Fruit fly (Drosophila melanogaster) whole organism, prepupa: Measurements from ENCODE around the gene mRpL35.

Experiments
- CG10669 ChIP-seq: fragments of 200-800 bp; sonication (Bioruptor generic); optimal IDR thresholded peaks from 3 replicates; lab custom pipeline; 2018; ENCODE audit warnings: missing biosample characterization, mild to moderate bottlenecking, missing genetic modification characterization, moderate library complexity
- CG11294 ChIP-seq: fragments of 200-800 bp; sonication (Bioruptor generic); IDR thresholded peaks from 2 replicates; pipeline ENCODE4 v1.3.6; 2022; ENCODE audit warnings: missing biosample characterization, missing genetic modification characterization
- CG11762 ChIP-seq: fragments of 200-800 bp; sonication (Bioruptor generic); optimal IDR thresholded peaks from 3 replicates; lab custom pipeline; 2016; ENCODE audit warnings: missing biosample characterization, missing genetic modification characterization; ENCODE audit not compliant: insufficient read depth
- CG11902 ChIP-seq: fragments of 200-800 bp; sonication (Bioruptor generic); optimal IDR thresholded peaks from 3 replicates; lab custom pipeline; 2016; ENCODE audit warnings: missing biosample characterization, missing genetic modification characterization
- CG15336 ChIP-seq: fragments of 200-800 bp; sonication (Bioruptor generic); IDR thresholded peaks from 2 replicates; pipeline ENCODE4 v1.3.6; 2022; ENCODE audit warnings: missing biosample characterization, missing genetic modification characterization
- CG3032 ChIP-seq: fragments of 200-800 bp; optimal IDR thresholded peaks from 2 replicates; lab custom pipeline; 2019; ENCODE audit warnings: missing biosample characterization, mild to moderate bottlenecking, missing genetic modification characterization, moderate library complexity
- CG32006 ChIP-seq: fragments of 200-800 bp; sonication (Bioruptor generic); optimal IDR thresholded peaks from 3 replicates; lab custom pipeline; 2017; ENCODE audit warnings: missing biosample characterization, mild to moderate bottlenecking, missing genetic modification characterization
- CG34406 ChIP-seq: fragments of 200-800 bp; sonication (Bioruptor generic); optimal IDR thresholded peaks from 3 replicates; lab custom pipeline; 2016; ENCODE audit warnings: missing biosample characterization, missing genetic modification characterization
- CG3919 ChIP-seq: fragments of 200-800 bp; sonication (Bioruptor generic); optimal IDR thresholded peaks from 3 replicates; lab custom pipeline; 2016; ENCODE audit warnings: missing biosample characterization, missing genetic modification characterization
- CG6163 ChIP-seq: fragments of 200-800 bp; sonication (Bioruptor generic); IDR thresholded peaks from 3 replicates; pipeline ENCODE4 v1.3.6; 2022; ENCODE audit warnings: missing biosample characterization, missing genetic modification characterization
- CG6276 ChIP-seq: fragments of 200-800 bp; sonication (Bioruptor generic); optimal IDR thresholded peaks from 2 replicates; lab custom pipeline; 2017; ENCODE audit warnings: missing biosample characterization, mild to moderate bottlenecking, missing genetic modification characterization
- CG6808 ChIP-seq: fragments of 200-800 bp; sonication (Bioruptor generic); optimal IDR thresholded peaks from 3 replicates; lab custom pipeline; 2017; ENCODE audit warnings: missing biosample characterization, missing genetic modification characterization, mild to moderate bottlenecking, moderate library complexity, missing genetic modification reagents
- CG7368 ChIP-seq: fragments of 200-800 bp; sonication (Bioruptor generic); optimal IDR thresholded peaks from 3 replicates; lab custom pipeline; 2016; ENCODE audit warnings: missing biosample characterization, missing genetic modification characterization
- CG8119 ChIP-seq: fragments of 200-800 bp; sonication (Bioruptor generic); IDR thresholded peaks from 3 replicates; pipeline ENCODE4 v1.3.6; 2022; ENCODE audit warnings: missing biosample characterization, missing genetic modification characterization
- CG8319 ChIP-seq: fragments of 200-800 bp; sonication (Bioruptor generic); optimal IDR thresholded peaks from 3 replicates; lab custom pipeline; 2016; ENCODE audit warnings: missing biosample characterization, missing genetic modification characterization
- CG8632 ChIP-seq: fragments of 200-800 bp; sonication (Bioruptor generic); optimal IDR thresholded peaks from 3 replicates; lab custom pipeline; 2016; ENCODE audit warnings: missing biosample characterization, missing genetic modification characterization
- CG9139 ChIP-seq: fragments of 200-800 bp; sonication (Bioruptor generic); optimal IDR thresholded peaks from 3 replicates; lab custom pipeline; 2017; ENCODE audit warnings: missing biosample characterization, mild to moderate bottlenecking, missing genetic modification characterization
- Eip78C ChIP-seq: fragments of 200-800 bp; sonication (Bioruptor generic); peaks from one replicate; lab custom pipeline; 2016; ENCODE audit warnings: missing biosample characterization, missing genetic modification characterization
- Eip93F ChIP-seq: fragments of 200-800 bp; sonication (Bioruptor generic); optimal IDR thresholded peaks from 2 replicates; lab custom pipeline; 2016; ENCODE audit warnings: missing biosample characterization, mild to moderate bottlenecking, missing genetic modification characterization
- Ets96B ChIP-seq: fragments of 200-800 bp; optimal IDR thresholded peaks from 2 replicates; lab custom pipeline; 2019; ENCODE audit warnings: missing biosample characterization, mild to moderate bottlenecking, missing genetic modification characterization, moderate library complexity
- Gug ChIP-seq: fragments of 200-800 bp; sonication (Bioruptor generic); IDR thresholded peaks from 2 replicates; pipeline ENCODE4 v1.3.6; 2022; ENCODE audit warnings: missing biosample characterization, missing genetic modification characterization
- Hr38 ChIP-seq: sonication (Bioruptor generic); optimal IDR thresholded peaks from 2 replicates; lab custom pipeline; 2016; ENCODE audit warnings: missing biosample characterization, missing genetic modification characterization
- Hr4 ChIP-seq: fragments of 200-800 bp; sonication (Bioruptor generic); optimal IDR thresholded peaks from 3 replicates; lab custom pipeline; 2016; ENCODE audit warnings: missing biosample characterization, missing genetic modification characterization
- Lpt ChIP-seq: fragments of 200-800 bp; sonication (Bioruptor generic); optimal IDR thresholded peaks from 3 replicates; lab custom pipeline; 2016; ENCODE audit warnings: missing biosample characterization, missing genetic modification characterization
- Met ChIP-seq: fragments of 200-800 bp; sonication (Bioruptor generic); optimal IDR thresholded peaks from 3 replicates; lab custom pipeline; 2016; ENCODE audit warnings: missing biosample characterization, missing genetic modification characterization
- OdsH ChIP-seq: fragments of 200-800 bp; sonication (Bioruptor generic); optimal IDR thresholded peaks from 3 replicates; lab custom pipeline; 2016; ENCODE audit warnings: missing biosample characterization, missing genetic modification characterization
- Sox102F ChIP-seq: fragments of 200-800 bp; sonication (Bioruptor generic); optimal IDR thresholded peaks from 2 replicates; lab custom pipeline; 2016; ENCODE audit warnings: missing biosample characterization, mild to moderate bottlenecking, missing genetic modification characterization
- Sox15 ChIP-seq: fragments of 200-800 bp; sonication (Bioruptor generic); optimal IDR thresholded peaks from 3 replicates; lab custom pipeline; 2016; ENCODE audit warnings: missing biosample characterization, missing genetic modification characterization
- achi ChIP-seq: fragments of 200-800 bp; sonication (Bioruptor generic); optimal IDR thresholded peaks from 3 replicates; lab custom pipeline; 2016; ENCODE audit warnings: missing biosample characterization, missing genetic modification characterization
- dsx ChIP-seq: fragments of 200-800 bp; optimal IDR thresholded peaks from 3 replicates; lab custom pipeline; 2019; ENCODE audit warnings: missing biosample characterization, mild to moderate bottlenecking, missing genetic modification characterization, moderate library complexity; ENCODE audit not compliant: poor library complexity, severe bottlenecking
- eg ChIP-seq: fragments of 200-800 bp; sonication (Bioruptor generic); IDR thresholded peaks from 3 replicates; pipeline ENCODE4 v1.3.6; 2022; ENCODE audit warnings: missing biosample characterization, missing genetic modification characterization
- fd59A ChIP-seq: fragments of 200-800 bp; sonication (Bioruptor generic); optimal IDR thresholded peaks from 2 replicates; lab custom pipeline; 2017; ENCODE audit warnings: missing biosample characterization, mild to moderate bottlenecking, missing genetic modification characterization, missing genetic modification reagents
- fd85E ChIP-seq: fragments of 200-800 bp; sonication (Bioruptor generic); optimal IDR thresholded peaks from 3 replicates; lab custom pipeline; 2016; ENCODE audit warnings: missing biosample characterization, missing genetic modification characterization
- lz ChIP-seq: fragments of 200-800 bp; sonication (Bioruptor generic); optimal IDR thresholded peaks from 3 replicates; lab custom pipeline; 2016; ENCODE audit warnings: missing biosample characterization, missing genetic modification characterization
- net ChIP-seq: fragments of 200-800 bp; sonication (Bioruptor generic); optimal IDR thresholded peaks from 3 replicates; lab custom pipeline; 2016; ENCODE audit warnings: missing biosample characterization, missing genetic modification characterization
- pdm3 ChIP-seq: fragments of 200-800 bp; sonication (Bioruptor generic); optimal IDR thresholded peaks from 3 replicates; lab custom pipeline; 2016; ENCODE audit warnings: missing biosample characterization, missing genetic modification characterization
- spab ChIP-seq: fragments of 200-800 bp; sonication (Bioruptor generic); optimal IDR thresholded peaks from 2 replicates; lab custom pipeline; 2017; ENCODE audit warnings: missing biosample characterization, mild to moderate bottlenecking, missing genetic modification characterization, missing genetic modification reagents
- ss ChIP-seq, 2 experiments: fragments of 200-800 bp; sonication (Bioruptor generic); optimal IDR thresholded peaks; 2 replicates in 1 of 2; 3 replicates in 1 of 2; lab custom pipeline; 2017 to 2018; ENCODE audit warnings: mild to moderate bottlenecking in 2 of 2, missing biosample characterization in 2 of 2, missing genetic modification characterization in 2 of 2, moderate library complexity in 1 of 2
- svp ChIP-seq: fragments of 200-800 bp; sonication (Bioruptor generic); peaks from one replicate; lab custom pipeline; 2016; ENCODE audit warnings: missing biosample characterization, missing genetic modification characterization
- topi ChIP-seq: fragments of 200-800 bp; sonication (Bioruptor generic); optimal IDR thresholded peaks from 3 replicates; lab custom pipeline; 2016; ENCODE audit warnings: missing biosample characterization, missing genetic modification characterization
- vri ChIP-seq: fragments of 200-800 bp; sonication (Bioruptor generic); optimal IDR thresholded peaks from 3 replicates; lab custom pipeline; 2016; ENCODE audit warnings: missing biosample characterization, mild to moderate bottlenecking, missing genetic modification characterization

The mRpL35 gene

dm6 chr3R:22023041-22023626 is at the start of gene mRpL35, which contains the start of gene Mitofilin (continued):
- TF ChIP-seq Sox15 (GFP tag; lab: Kevin White, UChicago): peak; percentile 51
- TF ChIP-seq lz (GFP tag; lab: Kevin White, UChicago): peak; percentile 53
- TF ChIP-seq CG11762 (GFP tag; lab: Kevin White, UChicago): no peak
- TF ChIP-seq Hr38 (GFP tag; lab: Kevin White, UChicago): no peak
- no peak for TF ChIP-seq fd85E
- no peak for TF ChIP-seq CG9139
- no peak for TF ChIP-seq Gug (GFP tag; lab: Robert Waterston, UW)
- TF ChIP-seq Lpt: no peak

DNA sequence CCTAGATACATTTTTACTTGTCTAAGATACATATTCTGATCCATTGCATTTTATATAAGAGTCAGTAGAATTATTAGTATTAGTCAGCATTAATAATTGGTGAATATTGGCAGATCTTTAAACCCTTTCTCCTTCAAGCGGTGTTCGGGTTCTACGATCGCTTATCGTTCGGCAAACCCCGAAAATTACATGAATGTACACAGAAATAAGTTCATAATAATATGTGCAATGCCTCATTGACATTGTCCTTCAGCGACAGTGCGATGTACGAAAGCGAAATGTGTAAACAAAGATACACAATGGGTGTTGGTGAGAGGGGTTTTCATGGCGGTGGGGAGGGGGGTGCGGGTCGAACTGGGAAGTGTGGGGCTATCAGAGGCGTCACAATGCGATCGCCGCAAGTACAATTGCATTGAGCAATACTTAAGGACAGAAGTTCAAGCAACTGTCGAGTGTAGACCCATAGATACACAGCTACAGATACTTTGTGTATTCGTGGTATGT is 46.9 kb upstream of the mRpL35 start:
- TF ChIP-seq Eip93F (GFP tag; lab: Kevin White, UChicago): peak; percentile 77
- peak; percentile 10 for TF ChIP-seq dsx (GFP tag; lab: Kevin White, UChicago)
- no peak for TF ChIP-seq CG15336 (GFP tag; lab: Robert Waterston, UW)
- no peak for TF ChIP-seq achi (GFP tag; lab: Kevin White, UChicago)
- peak; percentile 12 for TF ChIP-seq Eip78C
- TF ChIP-seq ss (GFP tag; optimal IDR thresholded peaks at IDR 0.05; lab: Kevin White, UChicago): peak in 1 of 2 experiments; percentile 29
- TF ChIP-seq CG6808 (GFP tag; lab: Kevin White, UChicago): peak; percentile 9
- no peak for TF ChIP-seq fd59A (GFP tag; lab: Kevin White, UChicago)
- TF ChIP-seq Ets96B (tag; lab: Kevin White, UChicago): peak; percentile 1
- peak; percentile 46 for TF ChIP-seq vri (GFP tag; lab: Kevin White, UChicago)
- TF ChIP-seq CG3032 (tag; lab: Kevin White, UChicago): no peak
- no peak for TF ChIP-seq CG34406 (GFP tag; lab: Kevin White, UChicago)
- TF ChIP-seq, all 60 proteins: peak for 7

DNA sequence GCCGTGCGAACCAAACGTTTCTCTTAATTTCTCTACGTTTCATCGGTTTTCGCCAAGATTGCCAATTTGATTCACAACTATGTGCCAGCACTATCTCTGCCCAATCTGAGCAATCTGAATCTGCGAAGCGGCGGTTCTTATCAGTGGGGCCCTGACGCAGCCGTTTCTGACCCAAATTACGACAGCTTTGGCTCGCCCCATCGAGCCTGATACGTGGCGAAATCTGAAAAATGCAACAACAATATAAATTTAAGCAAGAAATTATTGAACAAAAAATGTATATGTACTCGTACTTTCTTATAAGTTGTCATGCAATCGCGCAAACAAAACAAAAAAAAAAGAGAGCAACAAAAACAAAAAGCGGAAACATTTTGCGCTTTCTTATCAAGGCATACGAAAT is 46.4 kb upstream of the mRpL35 start:
- peak; percentile 75 for TF ChIP-seq Eip93F (GFP tag; lab: Kevin White, UChicago)
- peak; percentile 67 for TF ChIP-seq vri (GFP tag; lab: Kevin White, UChicago)
- 0 out of 3 replicates have a peak, but pooled peaks have one; percentile 6 for TF ChIP-seq CG6163 (GFP tag; lab: Robert Waterston, UW)
- TF ChIP-seq net (GFP tag; lab: Kevin White, UChicago): no peak
- TF ChIP-seq svp: peak; percentile 86
- no peak for TF ChIP-seq CG11762 (GFP tag; lab: Kevin White, UChicago)

dm6 chr3R:21977784-21978183 is 45.5 kb upstream of the mRpL35 start:
- no peak for TF ChIP-seq Met (GFP tag; lab: Kevin White, UChicago)
- TF ChIP-seq vri (GFP tag; lab: Kevin White, UChicago): peak; percentile 48

DNA sequence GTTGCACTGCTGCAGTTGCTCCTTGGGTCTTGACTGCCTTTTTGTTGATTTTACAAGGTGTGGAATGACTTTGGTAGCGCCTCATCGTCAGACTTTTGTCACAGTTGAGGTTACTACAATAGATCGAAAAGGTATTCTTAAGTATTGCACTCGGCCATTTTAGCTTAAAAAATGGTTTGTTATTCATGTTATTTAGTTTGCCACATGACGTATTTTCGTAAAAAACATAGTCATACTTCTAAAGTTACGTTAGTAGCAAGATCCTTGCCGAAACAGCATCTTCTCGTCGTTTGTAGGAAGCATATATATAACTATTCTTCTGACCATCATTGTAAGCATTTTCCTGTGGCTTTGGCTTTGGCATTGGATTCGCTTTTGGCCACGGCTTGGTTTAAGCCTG is 43.9 kb upstream of the mRpL35 start:
- no peak for TF ChIP-seq CG11762 (GFP tag; lab: Kevin White, UChicago)
- no peak for TF ChIP-seq CG10669 (GFP tag; lab: Kevin White, UChicago)
- no peak for TF ChIP-seq CG8632 (GFP tag; lab: Kevin White, UChicago)
- TF ChIP-seq CG11294 (GFP tag; lab: Robert Waterston, UW): no peak
- no peak for TF ChIP-seq OdsH (GFP tag; lab: Kevin White, UChicago)
- TF ChIP-seq CG32006 (GFP tag; lab: Kevin White, UChicago): peak; percentile 71
- peak; percentile 29 for TF ChIP-seq Hr4 (GFP tag; lab: Kevin White, UChicago)
- no peak for TF ChIP-seq Ets96B (tag; lab: Kevin White, UChicago)
- no peak for TF ChIP-seq Sox102F (GFP tag; lab: Kevin White, UChicago)
- TF ChIP-seq eg (GFP tag; lab: Robert Waterston, UW): no peak
- no peak for TF ChIP-seq svp
- TF ChIP-seq Lpt: peak; percentile 1
- TF ChIP-seq CG6163 (GFP tag; lab: Robert Waterston, UW): no peak
- no peak for TF ChIP-seq Eip93F (GFP tag; lab: Kevin White, UChicago)
- no peak for TF ChIP-seq Met (GFP tag; lab: Kevin White, UChicago)
- TF ChIP-seq CG3032 (tag; lab: Kevin White, UChicago): peak; percentile 1
- TF ChIP-seq Eip78C: peak; percentile 38
- TF ChIP-seq CG7368: no peak
- no peak for TF ChIP-seq topi (GFP tag; lab: Kevin White, UChicago)
- TF ChIP-seq CG8119 (GFP tag; lab: Robert Waterston, UW): 0 out of 3 replicates have a peak, but pooled peaks have one; percentile 39
- TF ChIP-seq achi (GFP tag; lab: Kevin White, UChicago): peak; percentile 8
- TF ChIP-seq CG3919 (GFP tag; lab: Kevin White, UChicago): no peak
- no peak for TF ChIP-seq CG8319
- TF ChIP-seq CG6276 (GFP tag; lab: Kevin White, UChicago): peak; percentile 33
- no peak for TF ChIP-seq fd59A (GFP tag; lab: Kevin White, UChicago)
- no peak for TF ChIP-seq CG11902 (GFP tag; lab: Kevin White, UChicago)
- TF ChIP-seq spab (GFP tag; lab: Kevin White, UChicago): no peak
- no peak for TF ChIP-seq pdm3 (GFP tag; lab: Kevin White, UChicago)
